Fruit fly (Drosophila melanogaster) whole organism, embryonic: ENCODE measurements around the gene CG13884.

Experiments
- Atf-2 ChIP-seq: fragments of 200-800 bp; sonication (Bioruptor generic); optimal IDR thresholded peaks from 2 replicates; lab custom pipeline; 2016; ENCODE audit warnings: missing biosample characterization, missing genetic modification characterization
- Atf6 ChIP-seq: fragments of 200-800 bp; sonication (Bioruptor generic); IDR thresholded peaks from 2 replicates; pipeline ENCODE4 v1.3.6; 2022; ENCODE audit warnings: missing biosample characterization, missing genetic modification characterization
- CG10209 ChIP-seq: fragments of 200-800 bp; sonication (Bioruptor generic); optimal IDR thresholded peaks from 3 replicates; lab custom pipeline; 2017; ENCODE audit warnings: missing biosample characterization, mild to moderate bottlenecking, missing genetic modification characterization, missing genetic modification reagents
- CG10654 ChIP-seq: fragments of 200-800 bp; sonication (Bioruptor generic); optimal IDR thresholded peaks from 2 replicates; lab custom pipeline; 2016; ENCODE audit warnings: missing biosample characterization, missing genetic modification characterization
- CG13123 ChIP-seq: fragments of 200-800 bp; sonication (Bioruptor generic); optimal IDR thresholded peaks from 2 replicates; lab custom pipeline; 2016; ENCODE audit warnings: missing biosample characterization, missing genetic modification characterization
- CG15269 ChIP-seq: fragments of 200-800 bp; sonication (Bioruptor generic); optimal IDR thresholded peaks from 2 replicates; lab custom pipeline; 2018; ENCODE audit warnings: missing biosample characterization, mild to moderate bottlenecking, missing genetic modification characterization, moderate library complexity
- CG17361 ChIP-seq: fragments of 200-800 bp; sonication (Bioruptor generic); IDR thresholded peaks from 3 replicates; pipeline ENCODE4 v1.3.6; 2022; ENCODE audit warnings: missing biosample characterization, missing genetic modification characterization
- CG18599 ChIP-seq: fragments of 200-800 bp; sonication (Bioruptor generic); optimal IDR thresholded peaks from 3 replicates; lab custom pipeline; 2017; ENCODE audit warnings: missing biosample characterization, missing genetic modification characterization, mild to moderate bottlenecking, moderate library complexity, missing genetic modification reagents
- CG31388 ChIP-seq: fragments of 200-800 bp; sonication (Bioruptor generic); optimal IDR thresholded peaks from 2 replicates; lab custom pipeline; 2016; ENCODE audit warnings: missing biosample characterization, missing genetic modification characterization
- CG3847 ChIP-seq: fragments of 200-800 bp; sonication (Bioruptor generic); IDR thresholded peaks from 2 replicates; pipeline ENCODE4 v1.3.6; 2022; ENCODE audit warnings: missing biosample characterization, missing genetic modification characterization
- CG5953 ChIP-seq: fragments of 200-800 bp; sonication (Bioruptor generic); IDR thresholded peaks from 2 replicates; pipeline ENCODE4 v1.3.6; 2022; ENCODE audit warnings: missing biosample characterization, missing genetic modification characterization
- CG6272 ChIP-seq: fragments of 200-800 bp; sonication (Bioruptor generic); IDR thresholded peaks from 2 replicates; pipeline ENCODE4 v1.3.6; 2022; ENCODE audit warnings: missing biosample characterization, missing genetic modification characterization
- CG7745 ChIP-seq: fragments of 200-800 bp; sonication (Bioruptor generic); optimal IDR thresholded peaks from 2 replicates; lab custom pipeline; 2018; ENCODE audit warnings: missing biosample characterization, mild to moderate bottlenecking, missing genetic modification characterization, moderate library complexity
- CG7963 ChIP-seq: fragments of 200-800 bp; sonication (Bioruptor generic); IDR thresholded peaks from 3 replicates; pipeline ENCODE4 v1.3.6; 2022; ENCODE audit warnings: missing biosample characterization, missing genetic modification characterization; ENCODE audit not compliant: partially characterized antibody
- CHES-1-like ChIP-seq: fragments of 200-800 bp; sonication (Bioruptor generic); optimal IDR thresholded peaks from 2 replicates; lab custom pipeline; 2016; ENCODE audit warnings: missing biosample characterization, missing genetic modification characterization
- Dp ChIP-seq: fragments of 200-800 bp; sonication (Bioruptor generic); optimal IDR thresholded peaks from 2 replicates; lab custom pipeline; 2018; ENCODE audit warnings: missing biosample characterization, mild to moderate bottlenecking, missing genetic modification characterization, moderate library complexity
- E2f2 ChIP-seq: fragments of 200-800 bp; sonication (Bioruptor generic); IDR thresholded peaks from 2 replicates; pipeline ENCODE4 v1.3.6; 2022; ENCODE audit warnings: missing biosample characterization, missing genetic modification characterization
- Elba2 ChIP-seq: fragments of 200-800 bp; sonication (Bioruptor generic); optimal IDR thresholded peaks from 3 replicates; lab custom pipeline; 2016; ENCODE audit warnings: missing biosample characterization, missing genetic modification characterization
- Ets65A ChIP-seq: fragments of 200-800 bp; sonication (Bioruptor generic); peaks from one replicate; lab custom pipeline; 2016; ENCODE audit warnings: missing biosample characterization, missing genetic modification characterization
- Fer1 ChIP-seq: fragments of 200-800 bp; sonication (Bioruptor generic); optimal IDR thresholded peaks from 2 replicates; lab custom pipeline; 2017; ENCODE audit warnings: missing biosample characterization, mild to moderate bottlenecking, missing genetic modification characterization
- Gsc ChIP-seq: fragments of 200-800 bp; sonication (Bioruptor generic); IDR thresholded peaks from 2 replicates; pipeline ENCODE4 v1.3.6; 2022; ENCODE audit warnings: missing biosample characterization, missing genetic modification characterization
- H2.0 ChIP-seq: fragments of 200-800 bp; sonication (Bioruptor generic); IDR thresholded peaks from 2 replicates; pipeline ENCODE4 v1.3.6; 2022; ENCODE audit warnings: missing biosample characterization, missing genetic modification characterization
- HLHmδ ChIP-seq: fragments of 200-800 bp; sonication (Bioruptor generic); optimal IDR thresholded peaks from 2 replicates; lab custom pipeline; 2018; ENCODE audit warnings: missing biosample characterization, mild to moderate bottlenecking, missing genetic modification characterization, moderate library complexity
- HmgZ ChIP-seq: fragments of 200-800 bp; sonication (Bioruptor generic); optimal IDR thresholded peaks from 2 replicates; lab custom pipeline; 2018; ENCODE audit warnings: missing biosample characterization, mild to moderate bottlenecking, missing genetic modification characterization
- Meics ChIP-seq: fragments of 200-800 bp; sonication (Bioruptor generic); optimal IDR thresholded peaks from 2 replicates; lab custom pipeline; 2017; ENCODE audit warnings: missing biosample characterization, mild to moderate bottlenecking, missing genetic modification characterization
- Oaz ChIP-seq: fragments of 200-800 bp; sonication (Bioruptor generic); IDR thresholded peaks from 2 replicates; pipeline ENCODE4 v1.3.6; 2022; ENCODE audit warnings: missing biosample characterization, missing genetic modification characterization
- Oli ChIP-seq: fragments of 200-800 bp; sonication (Bioruptor generic); optimal IDR thresholded peaks from 2 replicates; lab custom pipeline; 2018; ENCODE audit warnings: missing biosample characterization, mild to moderate bottlenecking, missing genetic modification characterization, moderate library complexity
- Usf ChIP-seq: fragments of 200-800 bp; sonication (Bioruptor generic); optimal IDR thresholded peaks from 2 replicates; lab custom pipeline; 2017; ENCODE audit warnings: missing genotype, missing biosample characterization, missing genetic modification characterization
- YL-1 ChIP-seq: fragments of 200-800 bp; sonication (Bioruptor generic); optimal IDR thresholded peaks from 3 replicates; lab custom pipeline; 2017; ENCODE audit warnings: missing biosample characterization, mild to moderate bottlenecking, missing genetic modification characterization
- aop ChIP-seq: fragments of 200-800 bp; sonication (Bioruptor generic); IDR thresholded peaks from 2 replicates; pipeline ENCODE4 v1.3.6; 2022; ENCODE audit warnings: missing biosample characterization, missing genetic modification characterization
- az2 ChIP-seq: fragments of 200-800 bp; sonication (Bioruptor generic); optimal IDR thresholded peaks from 3 replicates; lab custom pipeline; 2016; ENCODE audit warnings: missing biosample characterization, missing genetic modification characterization
- cato ChIP-seq: fragments of 200-800 bp; sonication (Bioruptor generic); optimal IDR thresholded peaks from 2 replicates; lab custom pipeline; 2016; ENCODE audit warnings: missing biosample characterization, missing genetic modification characterization, borderline replicate concordance
- chm ChIP-seq: fragments of 200-800 bp; sonication (Bioruptor generic); IDR thresholded peaks from 2 replicates; pipeline ENCODE4 v1.3.6; 2022; ENCODE audit warnings: missing biosample characterization, missing genetic modification characterization
- croc ChIP-seq: fragments of 200-800 bp; sonication (Bioruptor generic); conservative IDR thresholded peaks from 3 replicates; pipeline ENCODE4 v1.3.6; 2022; ENCODE audit warnings: missing biosample characterization, missing genetic modification characterization
- crol ChIP-seq: fragments of 200-800 bp; sonication (Bioruptor generic); IDR thresholded peaks from 2 replicates; pipeline ENCODE4 v1.3.6; 2022; ENCODE audit warnings: missing biosample characterization, missing genetic modification characterization
- en ChIP-seq: fragments of 200-800 bp; sonication (Bioruptor generic); optimal IDR thresholded peaks from 2 replicates; lab custom pipeline; 2016; ENCODE audit warnings: missing biosample characterization, missing genetic modification characterization
- fd102C ChIP-seq: fragments of 200-800 bp; sonication (Bioruptor generic); optimal IDR thresholded peaks from 2 replicates; lab custom pipeline; 2018; ENCODE audit warnings: missing biosample characterization, mild to moderate bottlenecking, missing genetic modification characterization, moderate library complexity
- hkb ChIP-seq, 2 experiments: fragments of 200-800 bp in 1 of 2; fragments of >200 bp in 1 of 2; sonication (Bioruptor generic) in 1 of 2; IDR thresholded peaks in 1 of 2; optimal IDR thresholded peaks in 1 of 2; 2 replicates each; pipeline versions ENCODE4 v1.3.6 to Lab custom; 2017 to 2022; ENCODE audit warnings: missing biosample characterization in 1 of 2, missing genetic modification characterization in 1 of 2
- jing ChIP-seq: fragments of 200-800 bp; sonication (Bioruptor generic); optimal IDR thresholded peaks from 2 replicates; lab custom pipeline; 2018; ENCODE audit warnings: missing biosample characterization, mild to moderate bottlenecking, missing genetic modification characterization
- lab ChIP-seq: fragments of 200-800 bp; sonication (Bioruptor generic); optimal IDR thresholded peaks from 3 replicates; lab custom pipeline; 2017; ENCODE audit warnings: missing biosample characterization, missing genetic modification characterization, mild to moderate bottlenecking, moderate library complexity, missing genetic modification reagents
- lilli ChIP-seq: fragments of 200-800 bp; sonication (Bioruptor generic); optimal IDR thresholded peaks from 3 replicates; lab custom pipeline; 2016; ENCODE audit warnings: missing biosample characterization, missing genetic modification characterization
- nau ChIP-seq: fragments of 200-800 bp; sonication (Bioruptor generic); optimal IDR thresholded peaks from 3 replicates; lab custom pipeline; 2017; ENCODE audit warnings: missing biosample characterization, mild to moderate bottlenecking, missing genetic modification characterization, missing genetic modification reagents
- otp ChIP-seq: fragments of 200-800 bp; sonication (Bioruptor generic); IDR thresholded peaks from 3 replicates; pipeline ENCODE4, ENCODE4 v1.3.6; 2022; ENCODE audit warnings: missing biosample characterization, missing genetic modification characterization
- prd ChIP-seq, 3 experiments: fragments of >200 bp in 2 of 3; fragments of 200-800 bp in 1 of 3; sonication (Bioruptor generic) in 1 of 3; optimal IDR thresholded peaks in 2 of 3; IDR thresholded peaks in 1 of 3; 2 replicates in 2 of 3; 3 replicates in 1 of 3; pipeline versions ENCODE4 v1.3.6 to Lab custom; 2017 to 2022; ENCODE audit warnings: missing biosample characterization in 1 of 3, missing genetic modification characterization in 1 of 3
- pum ChIP-seq: fragments of 200-800 bp; sonication (Bioruptor generic); optimal IDR thresholded peaks from 2 replicates; lab custom pipeline; 2016; ENCODE audit warnings: missing biosample characterization, missing genetic modification characterization
- repo ChIP-seq: fragments of 200-800 bp; sonication (Bioruptor generic); optimal IDR thresholded peaks from 2 replicates; lab custom pipeline; 2016; ENCODE audit warnings: missing biosample characterization, missing genetic modification characterization
- ro ChIP-seq: fragments of 200-800 bp; sonication (Bioruptor generic); IDR thresholded peaks from 2 replicates; pipeline ENCODE4 v1.3.6; 2022; ENCODE audit warnings: missing biosample characterization, missing genetic modification characterization
- row ChIP-seq: fragments of 200-800 bp; sonication (Bioruptor generic); IDR thresholded peaks from 3 replicates; pipeline ENCODE4 v1.3.6; 2022; ENCODE audit warnings: missing biosample characterization, missing genetic modification characterization
- unpg ChIP-seq: fragments of 200-800 bp; sonication (Bioruptor generic); optimal IDR thresholded peaks from 3 replicates; lab custom pipeline; 2018; ENCODE audit warnings: missing biosample characterization, mild to moderate bottlenecking, missing genetic modification characterization, moderate library complexity
- wdn ChIP-seq: fragments of 200-800 bp; sonication (Bioruptor generic); IDR thresholded peaks from 2 replicates; pipeline ENCODE4 v1.3.6; 2022; ENCODE audit warnings: missing biosample characterization, missing genetic modification characterization
- z ChIP-seq: fragments of 200-800 bp; sonication (Bioruptor generic); IDR thresholded peaks from 3 replicates; pipeline ENCODE4 v1.3.6; 2022; ENCODE audit warnings: missing biosample characterization, missing genetic modification characterization

The CG13884 gene

dm6 chr3L:339072-339471 lies 27.2 kb downstream of the CG13884 start (continued):
- TF ChIP-seq aop (GFP tag; lab: Robert Waterston, UW) (no peak), Usf (no peak), pum (GFP tag; lab: Kevin White, UChicago) (no peak), repo (no peak), CG3847 (GFP tag; lab: Robert Waterston, UW) (peak; percentile 16; the same call in 1 of the 2 replicates), crol (no peak), otp (GFP tag; lab: Robert Waterston, UW) (no peak), Atf6 (GFP tag; lab: Robert Waterston, UW) (0 out of 2 replicates have a peak, but pooled peaks have one; percentile 21), lilli (GFP tag; lab: Kevin White, UChicago) (no peak), wdn (GFP tag; lab: Robert Waterston, UW) (0 out of 2 replicates have a peak, but pooled peaks have one; percentile 19), CG5953 (GFP tag; lab: Robert Waterston, UW) (no peak), row (GFP tag; lab: Robert Waterston, UW) (peak; percentile 41; the same call in 2 of the 3 replicates), YL-1 (no peak), Atf-2 (GFP tag; lab: Kevin White, UChicago) (no peak), CG17361 (GFP tag; lab: Robert Waterston, UW) (no peak), fd102C (GFP tag; lab: Kevin White, UChicago) (no peak), CG18599 (peak; percentile 42), CG15269 (tag; lab: Kevin White, UChicago) (no peak), Dp (GFP tag; lab: Kevin White, UChicago) (no peak), CG7963 (GFP tag; lab: Robert Waterston, UW) (no peak), ro (GFP tag; lab: Robert Waterston, UW) (no peak), chm (GFP tag; lab: Robert Waterston, UW) (no peak; the same call in 1 of the 2 replicates), Gsc (GFP tag; lab: Robert Waterston, UW) (no peak), E2f2 (GFP tag; lab: Robert Waterston, UW) (peak; percentile 35; the same call in 1 of the 2 replicates), az2 (GFP tag; lab: Kevin White, UChicago) (no peak), CG10209 (GFP tag; lab: Kevin White, UChicago) (no peak), hkb (optimal IDR thresholded peaks at IDR 0.05; lab: Kevin White, UChicago) (no peak), hkb (GFP tag; IDR thresholded peaks at IDR 0.05; lab: Robert Waterston, UW) (peak; percentile 39; the same call in 1 of the 2 replicates), prd (optimal IDR thresholded peaks at IDR 0.05; lab: Kevin White, UChicago) (no peak), prd (GFP tag; IDR thresholded peaks at IDR 0.05; lab: Robert Waterston, UW) (no peak), Meics (GFP tag; lab: Kevin White, UChicago) (peak; percentile 6), CHES-1-like (peak; percentile 9), CG6272 (GFP tag; lab: Robert Waterston, UW) (no peak), Oaz (GFP tag; lab: Robert Waterston, UW) (no peak), nau (no peak), CG31388 (GFP tag; lab: Kevin White, UChicago) (no peak), lab (GFP tag; lab: Kevin White, UChicago) (peak; percentile 58), HmgZ (tag; lab: Kevin White, UChicago) (peak; percentile 62), croc (GFP tag; lab: Robert Waterston, UW) (no peak), HLHmδ (GFP tag; lab: Kevin White, UChicago) (no peak), cato (GFP tag; lab: Kevin White, UChicago) (no peak), Fer1 (peak; percentile 44), H2.0 (no peak), jing (GFP tag; lab: Kevin White, UChicago) (no peak), CG13123 (no peak), en (GFP tag; lab: Kevin White, UChicago) (no peak), CG10654 (GFP tag; lab: Kevin White, UChicago) (no peak), Ets65A (GFP tag; lab: Kevin White, UChicago) (peak; percentile 57), Elba2 (no peak), Oli (tag; lab: Kevin White, UChicago) (no peak), z (GFP tag; lab: Robert Waterston, UW) (no peak), CG7745 (tag; lab: Kevin White, UChicago) (no peak), unpg (GFP tag; lab: Kevin White, UChicago) (no peak)
